Worm (Caenorhabditis elegans) whole organism, late embryonic: ENCODE data around the gene C39F7.1.

Source experiments
- C08G9.2 ChIP-seq: sonication (generic microtip); optimal IDR thresholded peaks from 2 replicates; lab custom pipeline; 2016; ENCODE audit warnings: mild to moderate bottlenecking, missing genetic modification characterization, moderate library complexity, missing compliant biosample characterization
- F13H6.1 ChIP-seq: sonication (generic microtip); optimal IDR thresholded peaks from 2 replicates; lab custom pipeline; 2016; ENCODE audit warnings: missing genetic modification characterization, missing compliant biosample characterization
- K09A11.1 ChIP-seq: sonication (generic microtip); optimal IDR thresholded peaks from 2 replicates; lab custom pipeline; 2017; ENCODE audit warnings: antibody characterized with exemption, mild to moderate bottlenecking, missing genetic modification characterization, missing compliant biosample characterization; ENCODE audit not compliant: insufficient read depth
- ceh-18 ChIP-seq: sonication (generic microtip); optimal IDR thresholded peaks from 2 replicates; lab custom pipeline; 2016; ENCODE audit warnings: missing genetic modification characterization, missing compliant biosample characterization
- ceh-30 ChIP-seq: fragments of 150-350 bp; optimal IDR thresholded peaks from 2 replicates; lab custom pipeline; 2014; ENCODE audit warnings: missing biosample characterization, missing genetic modification characterization
- ceh-48 ChIP-seq: sonication (generic microtip); optimal IDR thresholded peaks from 2 replicates; lab custom pipeline; 2016; ENCODE audit warnings: missing genetic modification characterization, inconsistent platforms, missing compliant biosample characterization
- ceh-6 ChIP-seq: fragments of 200-800 bp; sonication (Bioruptor generic); optimal IDR thresholded peaks from 2 replicates; lab custom pipeline; 2018; ENCODE audit warnings: mild to moderate bottlenecking, missing genetic modification characterization, missing compliant biosample characterization
- dve-1 ChIP-seq: sonication (generic microtip); optimal IDR thresholded peaks from 2 replicates; lab custom pipeline; 2017; ENCODE audit warnings: antibody characterized with exemption, mild to moderate bottlenecking, missing genetic modification characterization, missing compliant biosample characterization
- elt-2 ChIP-seq: sonication (generic microtip); optimal IDR thresholded peaks from 2 replicates; lab custom pipeline; 2016; ENCODE audit warnings: missing genetic modification reagents, missing genetic modification characterization, missing compliant biosample characterization
- ets-4 ChIP-seq: sonication (generic microtip); optimal IDR thresholded peaks from 2 replicates; lab custom pipeline; 2016; ENCODE audit warnings: missing genetic modification characterization, missing compliant biosample characterization
- fkh-6 ChIP-seq: sonication (generic microtip); optimal IDR thresholded peaks from 2 replicates; lab custom pipeline; 2016; ENCODE audit warnings: missing genetic modification characterization, missing compliant biosample characterization
- hlh-13 ChIP-seq: fragments of 200-800 bp; sonication (Bioruptor generic); optimal IDR thresholded peaks from 2 replicates; lab custom pipeline; 2018; ENCODE audit warnings: mild to moderate bottlenecking, missing genetic modification characterization, missing compliant biosample characterization
- mec-3 ChIP-seq: sonication (generic microtip); optimal IDR thresholded peaks from 2 replicates; lab custom pipeline; 2016; ENCODE audit warnings: borderline replicate concordance, missing genetic modification characterization, missing compliant biosample characterization
- nfya-1 ChIP-seq: sonication (generic microtip); optimal IDR thresholded peaks from 2 replicates; lab custom pipeline; 2017; ENCODE audit warnings: missing genetic modification characterization, mild to moderate bottlenecking, missing compliant biosample characterization, antibody characterized with exemption, moderate library complexity
- npax-4 ChIP-seq: sonication (generic microtip); optimal IDR thresholded peaks from 2 replicates; lab custom pipeline; 2016; ENCODE audit warnings: missing genetic modification characterization, missing compliant biosample characterization
- pha-4 ChIP-seq: fragments of 150-350 bp; optimal IDR thresholded peaks from 2 replicates; lab custom pipeline; 2018; ENCODE audit warnings: missing biosample characterization, missing genetic modification reagents, missing genetic modification characterization
- pqm-1 ChIP-seq: sonication (generic microtip); optimal IDR thresholded peaks from 2 replicates; lab custom pipeline; 2016; ENCODE audit warnings: missing genetic modification characterization, missing compliant biosample characterization
- sox-4 ChIP-seq: sonication (generic microtip); optimal IDR thresholded peaks from 2 replicates; lab custom pipeline; 2017; ENCODE audit warnings: mild to moderate bottlenecking, missing genetic modification characterization, inconsistent platforms, missing compliant biosample characterization
- tbx-7 ChIP-seq: sonication (generic microtip); optimal IDR thresholded peaks from 2 replicates; lab custom pipeline; 2016; ENCODE audit warnings: missing genotype, missing genetic modification characterization, missing compliant biosample characterization
- unc-86 ChIP-seq: sonication (generic microtip); optimal IDR thresholded peaks from 2 replicates; lab custom pipeline; 2016; ENCODE audit warnings: missing genetic modification characterization, missing compliant biosample characterization

C39F7.1 gene

ce11 chrV:1299232-1299631 lies 39.1 kb downstream of the C39F7.1 start, which contains the start of gene egl-2:
Gene egl-2, minus strand, starts transcription at chrV:1299332.
- TF ChIP-seq ceh-30 (tag; lab: Kevin White, UChicago) (no peak), nfya-1 (tag; lab: Kevin White, UChicago) (no peak), mec-3 (tag; lab: Kevin White, UChicago) (no peak), unc-86 (tag; lab: Kevin White, UChicago) (no peak), sox-4 (tag; lab: Kevin White, UChicago) (no peak), C08G9.2 (no peak), npax-4 (tag; lab: Kevin White, UChicago) (no peak), pha-4 (tag; lab: Kevin White, UChicago) (no peak)

- TF ChIP-seq ets-4 (tag; lab: Kevin White, UChicago) (no peak), sox-4 (tag; lab: Kevin White, UChicago) (no peak), tbx-7 (no peak), elt-2 (tag; lab: Kevin White, UChicago) (no peak), K09A11.1 (tag; lab: Kevin White, UChicago) (no peak), pqm-1 (tag; lab: Kevin White, UChicago) (no peak), ceh-18 (tag; lab: Kevin White, UChicago) (no peak), F13H6.1 (tag; lab: Kevin White, UChicago) (no peak), mec-3 (tag; lab: Kevin White, UChicago) (no peak), ceh-6 (GFP tag; lab: Kevin White, UChicago) (no peak), hlh-13 (GFP tag; lab: Kevin White, UChicago) (no peak), fkh-6 (tag; lab: Kevin White, UChicago) (no peak)
These were observed 41.9 kb downstream of the C39F7.1 start for ce11 chrV:1302090-1302489.

ce11 chrV:1305846-1306245 lies 45.7 kb downstream of the C39F7.1 start:
- TF ChIP-seq K09A11.1 (tag; lab: Kevin White, UChicago) (no peak), ceh-48 (tag; lab: Kevin White, UChicago) (no peak), dve-1 (tag; lab: Kevin White, UChicago) (peak; percentile 35)
- TF ChIP-seq, all 69 proteins: peak for 1

DNA sequence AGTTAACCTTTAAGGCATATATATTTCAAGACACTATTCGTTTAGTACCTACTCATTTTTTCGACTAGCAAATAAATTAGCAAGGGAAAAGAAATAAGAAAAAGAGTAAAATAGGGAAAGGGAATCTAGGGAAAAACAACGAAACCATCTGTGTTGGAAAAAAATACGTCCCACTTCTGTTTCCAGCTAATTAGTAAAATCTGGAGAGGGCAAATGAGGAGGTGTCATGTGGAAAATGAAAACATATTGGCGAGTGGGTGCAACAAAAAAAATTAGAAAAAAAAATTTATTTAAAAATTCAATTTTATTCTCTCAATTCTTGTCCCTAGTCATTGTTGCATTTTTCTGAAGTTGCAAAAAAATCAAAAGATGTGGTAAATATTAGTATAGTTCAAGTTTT lies 47.6 kb downstream of the C39F7.1 start:
- no peak for TF ChIP-seq tbx-7
